Worm (Caenorhabditis elegans): Measurements from ENCODE around the gene F59F3.6.

DNA sequence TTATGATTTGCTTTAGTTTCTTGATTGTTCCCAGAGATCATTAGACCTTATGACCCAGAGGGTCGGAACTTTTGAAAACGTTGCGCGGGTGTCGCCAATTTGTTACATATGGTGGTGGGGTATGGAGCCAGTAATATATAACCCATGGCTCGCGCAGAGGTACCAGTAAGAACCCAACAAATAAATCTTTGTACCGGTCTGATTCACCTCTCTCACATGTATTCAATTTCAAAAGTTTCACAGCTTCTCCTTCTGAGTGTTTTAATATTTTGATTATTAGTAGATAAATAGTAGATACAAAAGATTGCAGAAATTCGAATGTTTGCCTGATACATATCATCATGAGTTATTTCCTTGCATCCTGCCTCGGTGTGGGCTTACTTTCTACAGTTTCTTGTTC is 17.0 kb upstream of the F59F3.6 start, which contains the start of gene egl-15:
- TF ChIP-seq egl-27 (tag; optimal IDR thresholded peaks at IDR 0.05) (no peak), daf-12 (tag; optimal IDR thresholded peaks at IDR 0.05) (no peak), snpc-4 (tag; optimal IDR thresholded peaks at IDR 0.05) (no peak), pqm-1 (tag; optimal IDR thresholded peaks at IDR 0.05) (no peak), unc-62 (GFP tag; optimal IDR thresholded peaks at IDR 0.05 in 1 of 2) (no peak), unc-62 (tag; optimal IDR thresholded peaks at IDR 0.05) (no peak)

Measured in whole organism, L4 larva.